Worm (Caenorhabditis elegans): Measurements from ENCODE around the gene R04F11.5.
A peak's percentile ranks its signal among the peaks of the same experiment; 100 is the strongest.

The R04F11.5 gene

DNA sequence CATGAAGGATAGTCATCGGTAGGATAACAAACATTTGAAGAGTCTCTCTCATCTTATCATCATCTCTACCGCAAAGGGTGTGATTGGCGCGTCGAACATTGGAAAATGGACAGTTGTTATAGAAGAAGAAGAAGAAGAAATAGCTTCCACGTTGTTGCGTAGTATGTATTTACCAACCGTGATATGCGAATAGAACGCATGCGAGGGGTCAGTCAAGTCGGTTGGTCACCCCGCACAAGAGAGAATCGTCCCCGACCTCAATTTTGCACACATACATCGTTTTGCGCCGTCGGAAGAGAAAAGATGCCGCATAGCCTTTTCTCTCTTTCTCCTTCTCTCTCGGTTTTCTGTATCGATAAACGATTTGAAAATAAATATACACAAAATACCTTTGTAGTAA, 22.8 kb downstream of the R04F11.5 start:
- TF ChIP-seq efl-1 (optimal IDR thresholded peaks at IDR 0.05) (no peak), efl-1 (GFP tag; optimal IDR thresholded peaks at IDR 0.05 in 1 of 2) (peak in 1 of 2 experiments; percentile 87), nhr-90 (tag; optimal IDR thresholded peaks at IDR 0.05; ENCODE audit: poor library complexity) (no peak), pax-3 (tag; optimal IDR thresholded peaks at IDR 0.05) (no peak), blmp-1 (tag; optimal IDR thresholded peaks at IDR 0.05) (peak; percentile 17), lin-35 (GFP tag; optimal IDR thresholded peaks at IDR 0.05) (peak in 1 of 2 experiments; percentile 10)

DNA sequence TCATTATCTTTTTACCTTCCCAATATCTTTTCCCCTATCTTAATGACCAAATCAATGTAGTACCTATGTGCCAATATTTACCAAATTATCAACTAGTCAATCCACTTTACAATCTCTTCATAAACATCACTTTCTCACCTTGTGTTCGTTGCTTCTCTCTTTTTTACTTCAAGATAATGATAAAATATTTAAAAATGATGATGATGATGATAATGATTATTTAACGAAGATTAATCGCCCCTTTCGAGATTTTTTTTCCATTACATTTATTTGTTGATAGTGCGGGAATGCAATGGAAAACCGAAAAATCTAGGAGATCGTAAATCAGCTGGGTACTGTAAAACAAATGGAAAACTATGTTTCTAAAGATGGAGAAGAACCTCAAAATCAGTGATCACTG, 23.7 kb downstream of the R04F11.5 start:
- TF ChIP-seq nhr-20 (tag; optimal IDR thresholded peaks at IDR 0.05) (peak; percentile 18), nhr-85 (tag) (peak; percentile 69), nhr-71 (tag; optimal IDR thresholded peaks at IDR 0.05) (peak; percentile 44), nhr-90 (tag; optimal IDR thresholded peaks at IDR 0.05; ENCODE audit: poor library complexity) (peak; percentile 4), aha-1 (tag; optimal IDR thresholded peaks at IDR 0.05) (no peak), mab-9 (GFP tag; IDR thresholded peaks at IDR 0.05) (no peak), lsy-2 (tag; optimal IDR thresholded peaks at IDR 0.05) (peak in 1 of 2 experiments; percentile 49), mdl-1 (tag; optimal IDR thresholded peaks at IDR 0.05) (no peak), grh-1 (GFP tag; IDR thresholded peaks at IDR 0.05) (0 out of 2 replicates have a peak, but pooled peaks have one; percentile 15), zag-1 (tag; optimal IDR thresholded peaks at IDR 0.05) (no peak), lin-35 (GFP tag; optimal IDR thresholded peaks at IDR 0.05) (no peak), blmp-1 (tag; optimal IDR thresholded peaks at IDR 0.05) (peak; percentile 54), elt-3 (tag; optimal IDR thresholded peaks at IDR 0.05) (peak in 2 of 6 experiments; percentile 58 to 79), tbx-2 (tag; optimal IDR thresholded peaks at IDR 0.05) (peak; percentile 9), lin-14 (GFP tag; optimal IDR thresholded peaks at IDR 0.05) (peak; percentile 42)

DNA sequence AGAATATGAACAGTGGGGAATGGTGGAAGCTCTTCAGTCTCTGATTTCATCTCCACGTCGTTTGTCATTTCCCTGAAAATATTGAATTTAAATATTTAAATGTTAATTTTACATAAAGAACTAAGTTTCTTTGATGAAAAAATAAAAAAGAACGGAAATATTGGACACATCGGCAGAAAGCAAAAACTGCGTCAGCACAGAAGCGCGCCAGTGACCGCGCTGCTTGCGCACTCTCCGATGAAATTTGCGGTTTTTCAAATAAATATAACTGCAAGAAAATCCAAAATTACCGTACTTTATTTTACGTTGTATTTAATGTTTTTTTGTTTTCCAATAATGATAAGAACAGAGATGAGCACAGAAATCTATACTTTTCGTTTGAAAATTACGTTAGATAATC, 26.2 kb downstream of the R04F11.5 start, which contains the start of the genes srpa-68 and srh-16:
TSS of gene srpa-68 (minus strand) at position 72 of the 400 bp plus-strand sequence.
TSS of gene srh-16 (plus strand) at position 275 of the 400 bp plus-strand sequence.
- TF ChIP-seq tbx-2 (tag; optimal IDR thresholded peaks at IDR 0.05) (peak; percentile 93), hpl-2 (GFP tag; optimal IDR thresholded peaks at IDR 0.05) (peak; percentile 52), skn-1 (tag; optimal IDR thresholded peaks at IDR 0.05) (peak; percentile 90), C04F5.9 (tag; optimal IDR thresholded peaks at IDR 0.05) (peak; percentile 71), swsn-7 (tag; optimal IDR thresholded peaks at IDR 0.05) (peak; percentile 93), elt-2 (tag; optimal IDR thresholded peaks at IDR 0.05) (peak; percentile 86), snu-23 (GFP tag; optimal IDR thresholded peaks at IDR 0.05) (peak; percentile 94), lin-15B (tag; optimal IDR thresholded peaks at IDR 0.05) (peak; percentile 70), lsy-2 (tag; optimal IDR thresholded peaks at IDR 0.05) (peak; percentile 94), nhr-47 (tag; optimal IDR thresholded peaks at IDR 0.05) (peak; percentile 96), lin-39 (tag; optimal IDR thresholded peaks at IDR 0.05) (peak; percentile 95), nhr-77 (tag; optimal IDR thresholded peaks at IDR 0.05) (peak; percentile 77), pag-3 (tag; optimal IDR thresholded peaks at IDR 0.05; ENCODE audit: borderline replicate concordance, insufficient read depth) (no peak), nhr-20 (tag; optimal IDR thresholded peaks at IDR 0.05) (peak; percentile 91), nhr-11 (tag; optimal IDR thresholded peaks at IDR 0.05) (peak; percentile 91), ceh-8 (GFP tag; optimal IDR thresholded peaks at IDR 0.05) (peak; percentile 89), ama-1 (optimal IDR thresholded peaks at IDR 0.05) (peak; percentile 67), pax-3 (tag; optimal IDR thresholded peaks at IDR 0.05) (peak; percentile 91), dsc-1 (tag; optimal IDR thresholded peaks at IDR 0.05) (peak; percentile 94), lin-35 (GFP tag; optimal IDR thresholded peaks at IDR 0.05) (peak; percentile 96 to 99), elt-3 (tag; optimal IDR thresholded peaks at IDR 0.05) (peak in 2 of 6 experiments; percentile 86 to 89), unc-62 (GFP tag; optimal IDR thresholded peaks at IDR 0.05) (no peak), efl-1 (optimal IDR thresholded peaks at IDR 0.05) (peak; percentile 82 to 99), efl-1 (GFP tag; optimal IDR thresholded peaks at IDR 0.05 in 1 of 2) (peak; percentile 97 to 100), tlp-1 (tag; optimal IDR thresholded peaks at IDR 0.05) (no peak), ztf-4 (tag; optimal IDR thresholded peaks at IDR 0.05) (peak; percentile 59), mef-2 (tag; optimal IDR thresholded peaks at IDR 0.05) (peak; percentile 5), lin-14 (GFP tag; optimal IDR thresholded peaks at IDR 0.05) (peak; percentile 89), nhr-19 (GFP tag; conservative IDR thresholded peaks at IDR 0.05) (peak; percentile 94), unc-30 (tag; optimal IDR thresholded peaks at IDR 0.05) (peak; percentile 41), fkh-8 (tag; optimal IDR thresholded peaks at IDR 0.05) (peak; percentile 76), ceh-82 (tag; optimal IDR thresholded peaks at IDR 0.05) (peak; percentile 91 to 93 (median 93)), unc-130 (tag; optimal IDR thresholded peaks at IDR 0.05) (peak; percentile 87), egl-27 (tag; optimal IDR thresholded peaks at IDR 0.05) (no peak), C34B4.2 (tag; optimal IDR thresholded peaks at IDR 0.05) (no peak), mdl-1 (tag; optimal IDR thresholded peaks at IDR 0.05) (peak in 1 of 2 experiments; percentile 77), dpl-1 (GFP tag; optimal IDR thresholded peaks at IDR 0.05) (peak; percentile 98 to 99 (median 99)), nhr-84 (tag; optimal IDR thresholded peaks at IDR 0.05) (no peak), sup-37 (GFP tag; optimal IDR thresholded peaks at IDR 0.05) (peak; percentile 89), aha-1 (tag; optimal IDR thresholded peaks at IDR 0.05) (peak; percentile 27)
